Fruit fly (Drosophila melanogaster) whole organism, wandering third instar larva: ENCODE measurements around the gene CG6592.
A peak's percentile ranks its signal among the peaks of the same experiment; 100 is the strongest.

Experiments
- Abd-B ChIP-seq: fragments of >200 bp; optimal IDR thresholded peaks from 2 replicates; lab custom pipeline; 2017; ENCODE audit warnings: missing biosample characterization, missing genetic modification characterization
- CG32264 ChIP-seq: fragments of 200-800 bp; sonication (Bioruptor generic); optimal IDR thresholded peaks from 2 replicates; lab custom pipeline; 2016; ENCODE audit warnings: missing biosample characterization, missing genetic modification characterization
- CG9705 ChIP-seq: fragments of 200-800 bp; sonication (Bioruptor generic); optimal IDR thresholded peaks from 2 replicates; lab custom pipeline; 2018; ENCODE audit warnings: missing biosample characterization, mild to moderate bottlenecking, missing genetic modification characterization
- CrebA ChIP-seq: fragments of 200-800 bp; sonication (Bioruptor generic); optimal IDR thresholded peaks from 2 replicates; lab custom pipeline; 2016; ENCODE audit warnings: missing biosample characterization, mild to moderate bottlenecking, missing genetic modification characterization, borderline replicate concordance
- Dfd ChIP-seq: fragments of >200 bp; optimal IDR thresholded peaks from 2 replicates; lab custom pipeline; 2017; ENCODE audit warnings: missing biosample characterization, missing genetic modification characterization
- Dif ChIP-seq: fragments of 200-275, 200-300 bp; sonication (Bioruptor generic); optimal IDR thresholded peaks from 2 replicates; lab custom pipeline; 2018; ENCODE audit warnings: missing biosample characterization, missing genetic modification characterization; ENCODE audit not compliant: partially characterized antibody
- GATAd ChIP-seq: sonication (Bioruptor generic); optimal IDR thresholded peaks from 2 replicates; lab custom pipeline; 2016; ENCODE audit warnings: missing biosample characterization, missing genetic modification characterization
- HLH106 ChIP-seq: fragments of 200-800 bp; optimal IDR thresholded peaks from 3 replicates; lab custom pipeline; 2019; ENCODE audit warnings: missing biosample characterization, mild to moderate bottlenecking, missing genetic modification characterization, moderate library complexity
- Hnf4 ChIP-seq: fragments of 200-800 bp; sonication (Bioruptor generic); optimal IDR thresholded peaks from 2 replicates; lab custom pipeline; 2016; ENCODE audit warnings: missing biosample characterization, mild to moderate bottlenecking, missing genetic modification characterization
- Hr78 ChIP-seq: fragments of >200 bp; optimal IDR thresholded peaks from 2 replicates; lab custom pipeline; 2017; ENCODE audit warnings: missing biosample characterization, missing genetic modification characterization
- Hr83 ChIP-seq: fragments of 200-300 bp; sonication (Bioruptor generic); optimal IDR thresholded peaks from 2 replicates; lab custom pipeline; 2016; ENCODE audit warnings: missing biosample characterization, mild to moderate bottlenecking, missing genetic modification characterization, moderate library complexity; ENCODE audit not compliant: poor library complexity, severe bottlenecking
- Jra ChIP-seq: sonication (Bioruptor generic); optimal IDR thresholded peaks from 2 replicates; lab custom pipeline; 2016; ENCODE audit warnings: missing biosample characterization, missing genetic modification characterization
- Mio ChIP-seq: sonication (Bioruptor generic); optimal IDR thresholded peaks from 2 replicates; lab custom pipeline; 2016; ENCODE audit warnings: missing biosample characterization, missing genetic modification characterization
- Myc ChIP-seq: fragments of >200 bp; optimal IDR thresholded peaks from 2 replicates; lab custom pipeline; 2017
- N ChIP-seq: fragments of >200 bp; optimal IDR thresholded peaks from 2 replicates; lab custom pipeline; 2018; ENCODE audit warnings: missing biosample characterization, missing external identifiers, missing genetic modification characterization
- OdsH ChIP-seq: fragments of 200-800 bp; sonication (Bioruptor generic); optimal IDR thresholded peaks from 2 replicates; lab custom pipeline; 2016; ENCODE audit warnings: missing biosample characterization, mild to moderate bottlenecking, missing genetic modification characterization
- Rel ChIP-seq, 2 experiments: fragments of 200-800 bp; sonication (Bioruptor generic) in 1 of 2; optimal IDR thresholded peaks; 2 replicates in 1 of 2; 3 replicates in 1 of 2; lab custom pipeline; 2016 to 2019; ENCODE audit warnings: mild to moderate bottlenecking in 2 of 2, missing biosample characterization in 2 of 2, missing genetic modification characterization in 2 of 2, moderate library complexity in 1 of 2
- Sp1 ChIP-seq: fragments of 200-800 bp; sonication (Bioruptor generic); optimal IDR thresholded peaks from 3 replicates; lab custom pipeline; 2019; ENCODE audit warnings: missing biosample characterization, mild to moderate bottlenecking, missing genetic modification characterization, moderate library complexity
- Vsx2 ChIP-seq: fragments of 200-300, 225-300 bp; sonication (Bioruptor generic); optimal IDR thresholded peaks from 2 replicates; lab custom pipeline; 2018; ENCODE audit warnings: missing biosample characterization, missing genetic modification characterization; ENCODE audit not compliant: partially characterized antibody
- br ChIP-seq: fragments of 200-800 bp; sonication (Bioruptor generic); optimal IDR thresholded peaks from 2 replicates; lab custom pipeline; 2016; ENCODE audit warnings: missing biosample characterization, missing genetic modification characterization
- brk ChIP-seq: fragments of 200-800 bp; sonication (Bioruptor generic); optimal IDR thresholded peaks from 2 replicates; lab custom pipeline; 2016; ENCODE audit warnings: missing biosample characterization, mild to moderate bottlenecking, missing genetic modification characterization
- dl ChIP-seq, 2 experiments: fragments of 175-275, 200-275 bp in 1 of 2; fragments of 200-275 bp in 1 of 2; sonication (Bioruptor generic); optimal IDR thresholded peaks; lab custom pipeline; 2018; ENCODE audit warnings: mild to moderate bottlenecking in 2 of 2, missing biosample characterization in 2 of 2, missing genetic modification characterization in 2 of 2, moderate library complexity in 2 of 2; ENCODE audit not compliant: partially characterized antibody in 2 of 2, insufficient read depth in 1 of 2
- dmrt93B ChIP-seq: fragments of 200-800 bp; sonication (Bioruptor generic); optimal IDR thresholded peaks from 2 replicates; lab custom pipeline; 2018; ENCODE audit warnings: missing biosample characterization, mild to moderate bottlenecking, missing genetic modification characterization
- dsf ChIP-seq: sonication (Bioruptor generic); optimal IDR thresholded peaks from 2 replicates; lab custom pipeline; 2016; ENCODE audit warnings: missing biosample characterization, missing genetic modification characterization, borderline replicate concordance
- ey ChIP-seq: fragments of 200-800 bp; sonication (Bioruptor generic); optimal IDR thresholded peaks from 2 replicates; lab custom pipeline; 2016; ENCODE audit warnings: missing biosample characterization, missing genetic modification characterization
- foxo ChIP-seq, 2 experiments: fragments of 200-800 bp; sonication (Bioruptor generic); optimal IDR thresholded peaks; 2 replicates in 1 of 2; 3 replicates in 1 of 2; lab custom pipeline; 2016 to 2017; ENCODE audit warnings: missing biosample characterization in 2 of 2, missing genetic modification characterization in 2 of 2
- fru ChIP-seq: fragments of 200-800 bp; sonication (Bioruptor generic); optimal IDR thresholded peaks from 3 replicates; lab custom pipeline; 2016; ENCODE audit warnings: missing biosample characterization, mild to moderate bottlenecking, missing genetic modification characterization
- h ChIP-seq: fragments of 200-800 bp; sonication (Bioruptor generic); optimal IDR thresholded peaks from 3 replicates; lab custom pipeline; 2016; ENCODE audit warnings: missing biosample characterization, mild to moderate bottlenecking, missing genetic modification characterization
- jim ChIP-seq: fragments of 175-275, 200-325 bp; sonication (Bioruptor generic); optimal IDR thresholded peaks from 2 replicates; lab custom pipeline; 2016; ENCODE audit warnings: missing biosample characterization, mild to moderate bottlenecking, missing genetic modification characterization
- lola ChIP-seq: fragments of >200 bp; optimal IDR thresholded peaks from 2 replicates; lab custom pipeline; 2017; ENCODE audit warnings: missing biosample characterization, missing genetic modification characterization
- pan ChIP-seq: fragments of >200 bp; optimal IDR thresholded peaks from 2 replicates; lab custom pipeline; 2017
- psq ChIP-seq: fragments of 200-800 bp; sonication (Bioruptor generic); optimal IDR thresholded peaks from 3 replicates; lab custom pipeline; 2017; ENCODE audit warnings: missing biosample characterization, mild to moderate bottlenecking, missing genetic modification characterization, moderate library complexity
- rgr ChIP-seq: fragments of 200-800 bp; sonication (Bioruptor generic); optimal IDR thresholded peaks from 3 replicates; lab custom pipeline; 2016; ENCODE audit warnings: missing biosample characterization, mild to moderate bottlenecking, missing genetic modification characterization
- sage ChIP-seq: fragments of 200-800 bp; sonication (Bioruptor generic); optimal IDR thresholded peaks from 2 replicates; lab custom pipeline; 2016; ENCODE audit warnings: missing biosample characterization, mild to moderate bottlenecking, missing genetic modification characterization
- sv ChIP-seq: fragments of 200-800 bp; sonication (Bioruptor generic); optimal IDR thresholded peaks from 3 replicates; lab custom pipeline; 2016; ENCODE audit warnings: missing biosample characterization, missing genetic modification characterization
- tai ChIP-seq: sonication (Bioruptor generic); optimal IDR thresholded peaks from 2 replicates; lab custom pipeline; 2016; ENCODE audit warnings: missing biosample characterization, missing genetic modification characterization
- usp ChIP-seq: fragments of >200 bp; optimal IDR thresholded peaks from 2 replicates; lab custom pipeline; 2017; ENCODE audit warnings: missing biosample characterization, missing genetic modification characterization
- woc ChIP-seq: sonication (Bioruptor generic); optimal IDR thresholded peaks from 2 replicates; lab custom pipeline; 2016; ENCODE audit warnings: missing biosample characterization, mild to moderate bottlenecking, missing genetic modification characterization

Gene CG6592

dm6 chr3L:6094697-6095096, 35.2 kb downstream of the CG6592 start, which contains the start of the genes CG10467 and loj:
Gene CG10467, minus strand, starts transcription at chr3L:6094747.
Gene loj, plus strand, starts transcription at chr3L:6094987.
- TF ChIP-seq usp (GFP tag; lab: Kevin White, UChicago) (no peak), dmrt93B (GFP tag; lab: Kevin White, UChicago) (peak; percentile 91), woc (GFP tag; lab: Kevin White, UChicago) (peak; percentile 63), CG9705 (GFP tag; lab: Kevin White, UChicago) (peak; percentile 88), GATAd (GFP tag; lab: Kevin White, UChicago) (peak; percentile 77), psq (GFP tag; lab: Kevin White, UChicago) (peak; percentile 89), dl (GFP tag; optimal IDR thresholded peaks at IDR 0.05; lab: Kevin White, UChicago; ENCODE audit: insufficient read depth in 1 of 2, partially characterized antibody in 2 of 2) (no peak), tai (GFP tag; lab: Kevin White, UChicago) (peak; percentile 90), Hnf4 (peak; percentile 89), sv (GFP tag; lab: Kevin White, UChicago) (peak; percentile 92), br (peak; percentile 59), N (GFP tag; lab: Kevin White, UChicago) (no peak), HLH106 (tag; lab: Kevin White, UChicago) (peak; percentile 92), lola (GFP tag; lab: Kevin White, UChicago) (no peak), h (GFP tag; lab: Kevin White, UChicago) (peak; percentile 89), Hr83 (peak; percentile 72), jim (GFP tag; lab: Kevin White, UChicago) (no peak), Mio (no peak), CG32264 (GFP tag; lab: Kevin White, UChicago) (peak; percentile 19), Dif (GFP tag; lab: Kevin White, UChicago) (no peak), Abd-B (GFP tag; lab: Kevin White, UChicago) (no peak), CrebA (GFP tag; lab: Kevin White, UChicago) (peak; percentile 7), Jra (GFP tag; lab: Kevin White, UChicago) (peak; percentile 75), Sp1 (GFP tag; lab: Kevin White, UChicago) (peak; percentile 85), brk (GFP tag; lab: Kevin White, UChicago) (peak; percentile 90), dsf (peak; percentile 57), Vsx2 (no peak), pan (lab: Kevin White, UChicago) (no peak), foxo (GFP tag; optimal IDR thresholded peaks at IDR 0.05; lab: Kevin White, UChicago) (peak in 1 of 2 experiments; percentile 92), rgr (GFP tag; lab: Kevin White, UChicago) (peak; percentile 94), sage (GFP tag; lab: Kevin White, UChicago) (peak; percentile 52), fru (peak; percentile 81), Myc (no peak), Dfd (GFP tag; lab: Kevin White, UChicago) (no peak), Rel (GFP tag; optimal IDR thresholded peaks at IDR 0.05; lab: Kevin White, UChicago) (no peak), Rel (tag; optimal IDR thresholded peaks at IDR 0.05; lab: Kevin White, UChicago) (peak; percentile 50), OdsH (GFP tag; lab: Kevin White, UChicago) (peak; percentile 89), Hr78 (GFP tag; lab: Kevin White, UChicago) (no peak), ey (peak; percentile 85)
- TF ChIP-seq, all 38 proteins: peak for 25

dm6 chr3L:6097270-6097669, 37.8 kb downstream of the CG6592 start, which contains the start of gene Ets65A:
Gene Ets65A, plus strand, starts transcription at chr3L:6097617.
- no peak for TF ChIP-seq N (GFP tag; lab: Kevin White, UChicago)
- TF ChIP-seq pan (lab: Kevin White, UChicago), result no peak
- no peak for TF ChIP-seq Hr78 (GFP tag; lab: Kevin White, UChicago)
- no peak for TF ChIP-seq Myc
- no peak for TF ChIP-seq GATAd (GFP tag; lab: Kevin White, UChicago)
- no peak for TF ChIP-seq Dfd (GFP tag; lab: Kevin White, UChicago)
- TF ChIP-seq CrebA (GFP tag; lab: Kevin White, UChicago), result no peak
- TF ChIP-seq Vsx2, result no peak
- TF ChIP-seq dsf, result no peak
- TF ChIP-seq Rel (GFP tag; optimal IDR thresholded peaks at IDR 0.05; lab: Kevin White, UChicago), result no peak
- TF ChIP-seq Rel (tag; optimal IDR thresholded peaks at IDR 0.05; lab: Kevin White, UChicago), result no peak
